Fruit fly (Drosophila melanogaster) whole organism: ENCODE data around the gene CG9519.

Experiments
- CG8478 ChIP-seq: fragments of >200 bp; optimal IDR thresholded peaks from 2 replicates; lab custom pipeline; 2018; ENCODE audit warnings: inconsistent platforms
- pan ChIP-seq: fragments of >200 bp; optimal IDR thresholded peaks from 2 replicates; lab custom pipeline; 2017

DNA sequence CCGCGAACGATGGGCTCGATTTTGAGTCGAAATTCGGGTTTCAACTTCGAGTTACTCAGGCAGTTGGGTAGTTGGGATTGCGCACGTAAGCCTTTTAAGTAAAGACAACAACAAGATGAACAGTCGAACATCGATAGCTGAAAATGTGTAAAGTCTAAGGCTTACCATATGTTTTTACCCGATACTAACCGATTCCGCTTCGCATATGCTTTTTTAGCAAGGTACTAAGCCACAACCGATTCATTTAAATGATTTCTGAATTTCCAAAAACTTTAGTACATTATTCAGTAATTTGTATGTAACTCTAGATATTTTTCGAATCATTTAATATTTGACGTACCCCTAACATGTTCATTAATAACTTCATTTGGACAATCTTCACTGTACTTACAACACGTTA is 41.4 kb upstream of the CG9519 start:
- TF ChIP-seq CG8478 (lab: Kevin White, UChicago) (no peak), pan (no peak)
